Worm (Caenorhabditis elegans): ENCODE results near the gene C25H3.1.
A peak's percentile ranks its signal among the peaks of the same experiment; 100 is the strongest.

Gene C25H3.1

ce11 chrII:5735744-5736143, 36.9 kb downstream of the C25H3.1 start:
- TF ChIP-seq lsy-12 (tag; optimal IDR thresholded peaks at IDR 0.05) = no peak
- no peak for TF ChIP-seq jun-1 (tag; optimal IDR thresholded peaks at IDR 0.05)
- TF ChIP-seq R02D3.7 (tag; optimal IDR thresholded peaks at IDR 0.05) = no peak
- no peak for TF ChIP-seq nhr-76 (tag; optimal IDR thresholded peaks at IDR 0.05)
- TF ChIP-seq elt-1 (tag; optimal IDR thresholded peaks at IDR 0.05) = peak; percentile 74
- TF ChIP-seq ZK546.5 (tag; optimal IDR thresholded peaks at IDR 0.05) = no peak
- TF ChIP-seq fkh-2 (tag; optimal IDR thresholded peaks at IDR 0.05) = no peak
- TF ChIP-seq nhr-77 (tag; optimal IDR thresholded peaks at IDR 0.05) = no peak

ce11 chrII:5736599-5736998, 37.7 kb downstream of the C25H3.1 start:
- TF ChIP-seq eor-1 (tag; optimal IDR thresholded peaks at IDR 0.05) (no peak), fkh-10 (GFP tag; optimal IDR thresholded peaks at IDR 0.05) (no peak), mml-1 (tag; optimal IDR thresholded peaks at IDR 0.05) (no peak), ama-1 (optimal IDR thresholded peaks at IDR 0.05) (no peak), R02D3.7 (tag; optimal IDR thresholded peaks at IDR 0.05) (no peak), nhr-23 (tag; optimal IDR thresholded peaks at IDR 0.05) (no peak), elt-1 (tag; optimal IDR thresholded peaks at IDR 0.05) (no peak), ceh-9 (tag; optimal IDR thresholded peaks at IDR 0.05) (no peak), hmg-11 (tag; optimal IDR thresholded peaks at IDR 0.05) (no peak), nhr-28 (tag; optimal IDR thresholded peaks at IDR 0.05) (no peak), ztf-11 (tag; optimal IDR thresholded peaks at IDR 0.05) (no peak), fos-1 (tag; optimal IDR thresholded peaks at IDR 0.05) (no peak), skn-1 (tag; optimal IDR thresholded peaks at IDR 0.05) (no peak), ceh-16 (tag; optimal IDR thresholded peaks at IDR 0.05) (no peak), ceh-28 (tag; optimal IDR thresholded peaks at IDR 0.05) (no peak)

- TF ChIP-seq lin-15B (tag; optimal IDR thresholded peaks at IDR 0.05) = no peak
- TF ChIP-seq fkh-2 (tag; optimal IDR thresholded peaks at IDR 0.05) = no peak
- TF ChIP-seq nhr-43 (tag; optimal IDR thresholded peaks at IDR 0.05; ENCODE audit: poor library complexity, severe bottlenecking) = no peak
- no peak for TF ChIP-seq nhr-11 (tag; optimal IDR thresholded peaks at IDR 0.05)
- no peak for TF ChIP-seq skn-1 (tag; optimal IDR thresholded peaks at IDR 0.05)
- TF ChIP-seq pqm-1 (tag; optimal IDR thresholded peaks at IDR 0.05) = no peak
- no peak for TF ChIP-seq nhr-23 (tag; optimal IDR thresholded peaks at IDR 0.05)
- TF ChIP-seq zag-1 (tag; optimal IDR thresholded peaks at IDR 0.05) = no peak
- no peak for TF ChIP-seq aly-2 (tag; optimal IDR thresholded peaks at IDR 0.05)
- TF ChIP-seq ZK546.5 (tag; optimal IDR thresholded peaks at IDR 0.05) = no peak
- no peak for TF ChIP-seq elt-2 (tag; optimal IDR thresholded peaks at IDR 0.05)
- TF ChIP-seq ztf-4 (tag; optimal IDR thresholded peaks at IDR 0.05) = no peak
These were observed 39.9 kb downstream of the C25H3.1 start, which contains the start of gene hlh-14 for ce11 chrII:5738795-5739194. Gene hlh-14, minus strand, starts transcription at chrII:5738895.

- peak; percentile 73 for TF ChIP-seq elt-2 (tag; optimal IDR thresholded peaks at IDR 0.05)
- no peak for TF ChIP-seq zag-1 (tag; optimal IDR thresholded peaks at IDR 0.05)
These were observed 43.9 kb downstream of the C25H3.1 start for ce11 chrII:5742767-5743166.

- TF ChIP-seq pqm-1 (tag; optimal IDR thresholded peaks at IDR 0.05) (peak; percentile 16), elt-2 (tag; optimal IDR thresholded peaks at IDR 0.05) (peak; percentile 95), nhr-43 (tag; optimal IDR thresholded peaks at IDR 0.05; ENCODE audit: poor library complexity, severe bottlenecking) (no peak)
These were observed 45.5 kb downstream of the C25H3.1 start for ce11 chrII:5744342-5744741.

ce11 chrII:5745088-5745487, 46.2 kb downstream of the C25H3.1 start, which contains the start of gene F10C1.9:
Gene F10C1.9, minus strand, starts transcription at chrII:5745284.
- TF ChIP-seq tbx-2 (tag; optimal IDR thresholded peaks at IDR 0.05) (no peak), elt-2 (tag; optimal IDR thresholded peaks at IDR 0.05) (peak; percentile 69)

- TF ChIP-seq elt-2 (tag; optimal IDR thresholded peaks at IDR 0.05) (peak; percentile 94), nhr-43 (tag; optimal IDR thresholded peaks at IDR 0.05; ENCODE audit: poor library complexity, severe bottlenecking) (no peak)
These were observed 48.4 kb downstream of the C25H3.1 start for ce11 chrII:5747312-5747711.
